Worm (Caenorhabditis elegans): ENCODE measurements around the gene T06E6.10.
A peak's percentile ranks its signal among the peaks of the same experiment; 100 is the strongest.

Gene T06E6.10

DNA sequence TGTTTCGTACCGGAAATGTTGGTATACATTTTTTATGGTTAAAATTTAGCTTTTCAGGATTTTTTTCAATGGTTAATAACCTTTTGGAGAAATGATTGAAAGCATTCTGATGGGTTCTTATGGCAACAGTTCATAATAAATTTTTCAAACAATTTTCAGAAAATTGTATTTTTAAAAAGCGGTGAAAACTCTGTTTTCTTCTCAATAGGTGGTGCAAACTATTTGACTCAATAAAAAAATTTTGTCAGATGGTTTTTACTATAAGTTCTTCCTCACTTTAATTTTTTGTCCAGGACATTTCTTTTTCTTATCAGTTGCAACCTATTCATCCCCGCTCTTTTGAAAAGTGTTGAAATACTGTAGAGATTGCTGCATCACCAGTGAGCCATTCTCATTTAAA is 30.9 kb downstream of the T06E6.10 start, which contains the start of gene T26H5.14:
Gene T26H5.14, plus strand, starts transcription at position 301 of the 400 bp plus-strand sequence.
- TF ChIP-seq zip-8 (tag; optimal IDR thresholded peaks at IDR 0.05) (no peak), nhr-28 (tag; optimal IDR thresholded peaks at IDR 0.05) (no peak), ceh-83 (GFP tag; optimal IDR thresholded peaks at IDR 0.05) (no peak), nhr-2 (tag; optimal IDR thresholded peaks at IDR 0.05) (no peak), snpc-4 (tag; optimal IDR thresholded peaks at IDR 0.05) (no peak), nhr-237 (tag; optimal IDR thresholded peaks at IDR 0.05) (no peak), bed-3 (GFP tag; optimal IDR thresholded peaks at IDR 0.05) (no peak)

DNA sequence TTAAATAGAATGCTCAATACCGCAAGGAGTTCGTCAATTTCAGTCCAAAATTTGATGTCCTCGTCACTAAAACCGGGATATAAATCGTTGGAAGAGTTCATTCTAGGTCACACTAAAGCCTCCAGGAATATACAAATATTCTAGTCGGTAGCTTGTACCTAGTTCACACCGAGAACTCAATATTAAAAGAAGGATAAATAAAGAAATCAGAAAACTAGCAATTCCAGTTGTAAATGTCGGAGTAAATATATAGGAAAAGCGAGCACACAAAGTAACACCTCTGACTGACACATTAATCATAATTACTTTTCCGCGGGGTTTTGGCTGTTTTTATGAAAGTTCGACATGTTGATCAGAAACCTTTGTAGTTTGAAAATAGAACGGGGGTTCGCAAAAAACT is 33.5 kb downstream of the T06E6.10 start, which contains the start of gene srw-33:
Gene srw-33, minus strand, starts transcription at position 101 of the 400 bp plus-strand sequence.
- TF ChIP-seq ceh-43 (GFP tag; optimal IDR thresholded peaks at IDR 0.05), result no peak
- TF ChIP-seq ham-2 (GFP tag; optimal IDR thresholded peaks at IDR 0.05), result no peak

DNA sequence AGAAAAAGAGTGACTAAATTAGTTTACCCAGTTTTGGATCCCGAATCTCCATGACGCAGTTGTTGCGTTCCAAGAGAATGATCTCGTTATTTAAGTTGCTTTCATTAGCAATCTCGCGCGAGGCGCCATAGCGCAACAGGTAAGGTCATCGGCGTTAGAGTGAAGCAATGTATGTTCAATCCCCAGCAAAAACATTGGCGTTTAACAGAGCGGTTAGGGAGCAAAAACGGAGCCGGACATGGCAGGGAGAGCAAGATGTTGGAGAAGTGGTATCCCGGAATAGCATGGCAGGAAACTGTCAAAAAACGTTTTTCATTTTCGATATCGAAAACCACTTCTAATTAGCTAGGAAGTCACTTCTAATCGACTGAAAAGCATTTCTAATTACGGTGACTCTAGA is 36.4 kb downstream of the T06E6.10 start:
- TF ChIP-seq mab-5 (tag; optimal IDR thresholded peaks at IDR 0.05), result no peak
- peak; percentile 5 for TF ChIP-seq drap-1 (GFP tag; optimal IDR thresholded peaks at IDR 0.05)

DNA sequence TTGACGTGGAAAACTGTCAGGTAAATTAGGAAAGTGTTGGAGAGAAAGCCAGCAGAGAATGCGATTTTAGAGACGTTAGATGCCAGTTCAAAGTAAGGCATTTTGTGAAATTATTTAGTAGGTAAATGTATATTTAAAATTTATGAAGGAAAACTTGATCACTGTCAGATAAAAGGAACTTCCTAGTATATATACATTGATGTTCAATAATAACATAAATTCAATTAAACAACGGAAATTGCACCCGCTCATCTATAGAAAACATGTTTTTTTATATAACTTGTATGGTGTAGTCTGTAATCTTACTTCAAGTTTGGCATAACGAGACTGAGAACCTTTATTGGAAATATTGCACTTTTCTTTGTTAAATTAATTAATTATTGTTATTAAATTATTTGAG is 41.2 kb downstream of the T06E6.10 start, which contains the start of gene str-71:
Gene str-71, minus strand, starts transcription at position 101 of the 400 bp plus-strand sequence.
- no peak for TF ChIP-seq flh-1 (GFP tag; optimal IDR thresholded peaks at IDR 0.05)

DNA sequence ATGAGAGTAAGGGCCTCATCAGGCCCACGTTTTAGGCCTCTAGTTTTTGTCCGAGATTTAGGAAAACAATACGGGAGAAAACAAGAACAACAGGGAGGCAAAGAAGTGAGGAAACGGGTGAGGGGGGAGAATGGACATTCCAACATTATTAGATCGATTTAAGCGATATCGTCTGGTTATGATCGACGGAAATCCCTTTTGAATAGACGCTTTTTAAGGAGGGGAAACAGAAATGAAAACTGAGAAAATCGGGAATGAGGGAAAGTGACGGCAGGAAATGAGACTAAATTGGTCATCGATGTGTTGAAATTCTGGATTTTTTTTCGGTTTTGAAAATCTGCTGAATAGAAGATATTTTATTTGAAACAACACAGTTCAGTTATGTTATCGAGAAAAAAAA is 46.5 kb downstream of the T06E6.10 start, which contains the start of gene rocf-1:
Gene rocf-1, minus strand, starts transcription at position 101 of the 400 bp plus-strand sequence.
- TF ChIP-seq pha-4 (tag; optimal IDR thresholded peaks at IDR 0.05) (no peak), blmp-1 (tag; optimal IDR thresholded peaks at IDR 0.05) (peak; percentile 26)

DNA sequence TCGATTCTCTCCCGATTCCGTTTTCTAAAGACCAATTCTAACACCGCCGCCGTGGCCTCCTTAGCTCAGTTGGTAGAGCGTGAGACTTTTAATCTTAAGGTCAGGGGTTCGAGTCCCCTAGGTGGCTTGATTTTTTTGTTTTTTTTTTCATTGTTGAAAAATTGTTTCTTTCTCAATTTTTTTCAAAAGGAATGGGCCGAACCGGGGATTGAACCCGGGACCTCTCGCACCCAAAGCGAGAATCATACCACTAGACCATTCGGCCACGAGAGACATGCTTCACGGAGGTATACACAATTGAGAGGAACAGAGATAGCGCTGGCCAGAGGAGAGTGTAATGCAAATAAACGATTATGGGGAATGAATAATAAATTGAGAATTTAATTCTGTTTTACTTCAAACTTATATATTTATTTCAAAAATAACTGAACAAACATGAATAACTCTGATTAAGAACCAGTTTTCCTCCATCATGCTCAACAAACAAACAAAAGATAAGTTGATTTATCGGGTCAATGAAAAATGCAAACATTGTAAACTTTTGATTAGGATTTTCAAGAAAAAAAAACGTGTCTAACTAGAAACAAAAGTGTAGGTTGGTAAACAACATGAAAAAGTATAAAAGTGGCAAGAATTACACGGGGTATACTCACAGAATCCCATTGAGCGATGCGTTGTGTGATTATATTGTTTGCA is 47.3 kb downstream of the T06E6.10 start, which contains the start of gene pqn-71:
Gene pqn-71, plus strand, starts transcription at position 646 of the 696 bp plus-strand sequence.
- TF ChIP-seq blmp-1 (tag; optimal IDR thresholded peaks at IDR 0.05) (no peak), lin-13 (tag; optimal IDR thresholded peaks at IDR 0.05) (peak; percentile 61), hlh-1 (tag; optimal IDR thresholded peaks at IDR 0.05) (peak; percentile 37), ztf-11 (tag; optimal IDR thresholded peaks at IDR 0.05) (peak; percentile 35), nhr-76 (tag; optimal IDR thresholded peaks at IDR 0.05) (no peak), ces-1 (GFP tag; optimal IDR thresholded peaks at IDR 0.05) (no peak), unc-120 (tag; optimal IDR thresholded peaks at IDR 0.05; ENCODE audit: poor library complexity, severe bottlenecking) (peak; percentile 96), nhr-2 (tag; optimal IDR thresholded peaks at IDR 0.05) (peak; percentile 14), drap-1 (GFP tag; optimal IDR thresholded peaks at IDR 0.05) (peak; percentile 97), mep-1 (tag; optimal IDR thresholded peaks at IDR 0.05) (peak; percentile 47), elt-3 (tag; optimal IDR thresholded peaks at IDR 0.05) (peak; percentile 41), unc-39 (tag; optimal IDR thresholded peaks at IDR 0.05) (no peak), snpc-4 (tag; optimal IDR thresholded peaks at IDR 0.05) (no peak), zip-8 (tag; optimal IDR thresholded peaks at IDR 0.05) (no peak), unc-62 (GFP tag; optimal IDR thresholded peaks at IDR 0.05) (peak; percentile 42), bed-3 (GFP tag; optimal IDR thresholded peaks at IDR 0.05) (peak; percentile 81), mab-5 (tag; optimal IDR thresholded peaks at IDR 0.05) (no peak), lin-32 (GFP tag; optimal IDR thresholded peaks at IDR 0.05) (peak; percentile 75), nhr-237 (tag; optimal IDR thresholded peaks at IDR 0.05) (peak; percentile 35), lsy-2 (tag; optimal IDR thresholded peaks at IDR 0.05) (no peak), ham-2 (GFP tag; optimal IDR thresholded peaks at IDR 0.05) (peak; percentile 85), nhr-12 (tag; optimal IDR thresholded peaks at IDR 0.05) (no peak), sptf-1 (tag; optimal IDR thresholded peaks at IDR 0.05) (peak; percentile 93), ceh-43 (GFP tag; optimal IDR thresholded peaks at IDR 0.05) (peak; percentile 83), cnd-1 (tag; optimal IDR thresholded peaks at IDR 0.05) (peak; percentile 78), ceh-39 (tag; optimal IDR thresholded peaks at IDR 0.05) (no peak), flh-1 (GFP tag; optimal IDR thresholded peaks at IDR 0.05) (peak; percentile 63), mls-2 (tag; optimal IDR thresholded peaks at IDR 0.05) (peak; percentile 89), sem-2 (GFP tag; optimal IDR thresholded peaks at IDR 0.05) (peak; percentile 68), M03D4.4 (tag; optimal IDR thresholded peaks at IDR 0.05) (peak; percentile 85), elt-1 (tag; optimal IDR thresholded peaks at IDR 0.05; ENCODE audit: borderline replicate concordance, insufficient read depth) (no peak), nhr-28 (tag; optimal IDR thresholded peaks at IDR 0.05) (peak; percentile 31), pha-4 (tag; optimal IDR thresholded peaks at IDR 0.05) (peak; percentile 13), ceh-83 (GFP tag; optimal IDR thresholded peaks at IDR 0.05) (peak; percentile 92), tbx-8 (GFP tag; optimal IDR thresholded peaks at IDR 0.05) (peak; percentile 63)
